Worm (Caenorhabditis elegans) whole organism, early embryonic: Measurements from ENCODE around the gene F01E11.3.

ENCODE experiments used
- B0310.2 ChIP-seq: sonication (generic microtip); optimal IDR thresholded peaks from 2 replicates; lab custom pipeline; 2016; ENCODE audit warnings: mild to moderate bottlenecking, missing genetic modification characterization, missing compliant biosample characterization
- F13C5.2 ChIP-seq: sonication (generic microtip); optimal IDR thresholded peaks from 2 replicates; lab custom pipeline; 2017; ENCODE audit warnings: mild to moderate bottlenecking, missing genetic modification characterization, inconsistent platforms, missing compliant biosample characterization
- aly-1 ChIP-seq: sonication (generic microtip); optimal IDR thresholded peaks from 2 replicates; lab custom pipeline; 2016; ENCODE audit warnings: missing genetic modification characterization, missing compliant biosample characterization
- ama-1 ChIP-seq: fragments of 150-350 bp; optimal IDR thresholded peaks from 2 replicates; lab custom pipeline; 2014
- ceh-13 ChIP-seq: fragments of 200-800 bp; sonication (Bioruptor generic); optimal IDR thresholded peaks from 2 replicates; lab custom pipeline; 2018; ENCODE audit warnings: mild to moderate bottlenecking, missing genetic modification characterization, missing compliant biosample characterization
- ceh-36 ChIP-seq: sonication (generic microtip); optimal IDR thresholded peaks from 2 replicates; lab custom pipeline; 2016; ENCODE audit warnings: missing genetic modification characterization, inconsistent platforms, missing compliant biosample characterization
- ets-7 ChIP-seq: sonication (generic microtip); optimal IDR thresholded peaks from 2 replicates; lab custom pipeline; 2016; ENCODE audit warnings: missing genotype, missing genetic modification characterization, missing compliant biosample characterization
- flt-1 ChIP-seq: fragments of 200-800 bp; sonication (Bioruptor generic); IDR thresholded peaks from 2 replicates; pipeline ENCODE4 v1.3.6; 2022; ENCODE audit warnings: missing genetic modification characterization, missing compliant biosample characterization
- hmbx-1 ChIP-seq: sonication (generic microtip); optimal IDR thresholded peaks from 2 replicates; lab custom pipeline; 2016; ENCODE audit warnings: mild to moderate bottlenecking, missing genetic modification characterization, missing compliant biosample characterization
- hmg-4 ChIP-seq: fragments of 200-800 bp; sonication (Bioruptor generic); optimal IDR thresholded peaks from 2 replicates; lab custom pipeline; 2018; ENCODE audit warnings: mild to moderate bottlenecking, missing genetic modification characterization, missing compliant biosample characterization
- hnd-1 ChIP-seq: sonication (generic microtip); optimal IDR thresholded peaks from 2 replicates; lab custom pipeline; 2016; ENCODE audit warnings: missing genetic modification characterization, missing compliant biosample characterization
- pes-1 ChIP-seq: fragments of 200-800 bp; sonication (Bioruptor generic); IDR thresholded peaks from 2 replicates; pipeline ENCODE4 v1.3.6; 2022; ENCODE audit warnings: missing genetic modification reagents, missing genetic modification characterization, missing compliant biosample characterization
- scrt-1 ChIP-seq: fragments of 200-800 bp; sonication (Bioruptor generic); IDR thresholded peaks from 2 replicates; pipeline ENCODE4 v1.3.6; 2022; ENCODE audit warnings: missing genetic modification characterization, missing compliant biosample characterization
- sea-1 ChIP-seq: fragments of 200-800 bp; sonication (Bioruptor generic); conservative IDR thresholded peaks from 2 replicates; pipeline ENCODE4 v1.3.6; 2022; ENCODE audit warnings: missing genetic modification characterization, missing compliant biosample characterization
- tbx-11 ChIP-seq: fragments of 200-800 bp; sonication (Bioruptor generic); IDR thresholded peaks from 2 replicates; pipeline ENCODE4 v1.3.6; 2022; ENCODE audit warnings: missing genetic modification characterization, missing compliant biosample characterization
- tbx-37 ChIP-seq: fragments of 200-800 bp; sonication (Bioruptor generic); conservative IDR thresholded peaks from 2 replicates; pipeline ENCODE4 v1.3.6; 2022; ENCODE audit warnings: missing genetic modification reagents, missing genetic modification characterization, missing compliant biosample characterization
- tra-4 ChIP-seq: sonication (generic microtip); optimal IDR thresholded peaks from 2 replicates; lab custom pipeline; 2017; ENCODE audit warnings: missing genetic modification characterization, missing compliant biosample characterization

Gene F01E11.3

ce11 chrX:7019733-7020132, 52.6 kb downstream of the F01E11.3 start, which contains the start of gene cah-5:
cah-5 (plus strand) TSS chrX:7020033.
- TF ChIP-seq ama-1 (lab: Kevin White, UChicago), result no peak
- TF ChIP-seq ets-7 (tag; lab: Kevin White, UChicago), result no peak
- TF ChIP-seq sea-1 (GFP tag; lab: Robert Waterston, UW), result no peak
- TF ChIP-seq ceh-36 (tag; lab: Kevin White, UChicago), result no peak
- no peak for TF ChIP-seq scrt-1 (GFP tag; lab: Robert Waterston, UW)
- no peak for TF ChIP-seq tbx-37 (GFP tag; lab: Robert Waterston, UW)
- TF ChIP-seq hmbx-1, result no peak
- no peak for TF ChIP-seq B0310.2 (tag; lab: Kevin White, UChicago)
- no peak for TF ChIP-seq tra-4 (tag; lab: Kevin White, UChicago)
- no peak for TF ChIP-seq ceh-13 (GFP tag; lab: Kevin White, UChicago)
- no peak for TF ChIP-seq flt-1
- no peak for TF ChIP-seq pes-1 (GFP tag; lab: Robert Waterston, UW)
- no peak for TF ChIP-seq aly-1

ce11 chrX:7028836-7029235, 61.7 kb downstream of the F01E11.3 start, which contains the start of gene flp-26:
flp-26 (plus strand) TSS chrX:7029136.
- TF ChIP-seq B0310.2 (tag; lab: Kevin White, UChicago) (no peak), sea-1 (GFP tag; lab: Robert Waterston, UW) (no peak), F13C5.2 (tag; lab: Kevin White, UChicago) (no peak), ets-7 (tag; lab: Kevin White, UChicago) (no peak), scrt-1 (GFP tag; lab: Robert Waterston, UW) (no peak), aly-1 (no peak), flt-1 (no peak), ceh-36 (tag; lab: Kevin White, UChicago) (no peak), pes-1 (GFP tag; lab: Robert Waterston, UW) (no peak), tra-4 (tag; lab: Kevin White, UChicago) (no peak), tbx-37 (GFP tag; lab: Robert Waterston, UW) (no peak), ceh-13 (GFP tag; lab: Kevin White, UChicago) (no peak), hmg-4 (GFP tag; lab: Kevin White, UChicago) (no peak), tbx-11 (GFP tag; lab: Robert Waterston, UW) (no peak), hmbx-1 (no peak), ama-1 (lab: Kevin White, UChicago) (no peak), hnd-1 (tag; lab: Kevin White, UChicago) (no peak)
